Fruit fly (Drosophila melanogaster) whole organism: ENCODE measurements around the gene CG14153.

ENCODE experiments used
- Dll ChIP-seq: fragments of >200 bp; optimal IDR thresholded peaks from 2 replicates; lab custom pipeline; 2017
- EcR ChIP-seq, 2 experiments: fragments of >200 bp; optimal IDR thresholded peaks; 2 replicates each; lab custom pipeline; 2017; ENCODE audit warnings: missing biosample characterization in 2 of 2, missing genetic modification characterization in 2 of 2, missing genetic modification reagents in 2 of 2
- pan ChIP-seq: fragments of >200 bp; optimal IDR thresholded peaks from 2 replicates; lab custom pipeline; 2017
- usp ChIP-seq: fragments of >200 bp; optimal IDR thresholded peaks from 2 replicates; lab custom pipeline; 2017; ENCODE audit warnings: missing biosample characterization, missing genetic modification characterization, mixed read lengths

dm6 chr3L:10651271-10651670 is 7.9 kb downstream of the CG14153 start:
- TF ChIP-seq pan (no peak), usp (GFP tag; lab: Kevin White, UChicago) (no peak), Dll (no peak), EcR (GFP tag; optimal IDR thresholded peaks at IDR 0.05; lab: Kevin White, UChicago) (no peak)
